Worm (Caenorhabditis elegans) whole organism, dauer: Measurements from ENCODE around the gene T25B6.4.

Source experiments
- unc-62 ChIP-seq: sonication (generic microtip); optimal IDR thresholded peaks from 2 replicates; lab custom pipeline; 2017; ENCODE audit warnings: missing biosample characterization, missing genetic modification reagents, missing genetic modification characterization

Gene T25B6.4

ce11 chrX:9023816-9024215, 8.3 kb downstream of the T25B6.4 start:
- TF ChIP-seq unc-62 (GFP tag; lab: Kevin White, UChicago), result no peak

ce11 chrX:9024270-9024669, 8.8 kb downstream of the T25B6.4 start:
- no peak for TF ChIP-seq unc-62 (GFP tag; lab: Kevin White, UChicago)

ce11 chrX:9025484-9025883, 10.0 kb downstream of the T25B6.4 start:
- no peak for TF ChIP-seq unc-62 (GFP tag; lab: Kevin White, UChicago)

ce11 chrX:9027304-9027703, 11.8 kb downstream of the T25B6.4 start, which contains the start of gene T25B6.3:
Gene T25B6.3 (plus strand): TSS chrX:9027604.
- no peak for TF ChIP-seq unc-62 (GFP tag; lab: Kevin White, UChicago)

ce11 chrX:9028909-9029520, 13.5 kb downstream of the T25B6.4 start, which contains the start of gene snf-12:
Gene snf-12 (plus strand): TSS chrX:9029470.
- no peak for TF ChIP-seq unc-62 (GFP tag; lab: Kevin White, UChicago)

ce11 chrX:9034310-9034709, 18.8 kb downstream of the T25B6.4 start, which contains the start of gene nep-22:
Gene nep-22 (plus strand): TSS chrX:9034554.
- no peak for TF ChIP-seq unc-62 (GFP tag; lab: Kevin White, UChicago)

- TF ChIP-seq unc-62 (GFP tag; lab: Kevin White, UChicago), result no peak
These were observed 19.6 kb downstream of the T25B6.4 start for ce11 chrX:9035142-9035541.

DNA sequence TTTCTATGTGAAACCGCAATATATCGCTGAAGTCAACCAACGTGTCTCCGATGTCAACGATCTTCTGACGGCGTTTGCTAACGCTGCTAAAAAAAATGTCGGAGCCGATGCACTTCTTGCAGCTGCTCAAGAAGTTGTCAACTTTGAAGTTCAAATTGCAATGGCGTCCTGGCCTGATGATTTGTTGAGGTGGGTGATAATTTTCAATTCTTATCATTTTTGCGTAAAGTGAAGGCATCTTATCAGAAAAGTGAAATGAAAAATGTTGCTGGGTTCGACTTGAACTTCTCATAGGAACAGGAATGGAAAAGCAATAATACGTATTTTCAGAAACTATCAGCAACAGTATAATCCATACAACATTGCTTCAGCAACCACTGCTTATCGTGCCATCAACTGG, 20.7 kb downstream of the T25B6.4 start:
- no peak for TF ChIP-seq unc-62 (GFP tag; lab: Kevin White, UChicago)

ce11 chrX:9045913-9046312, 30.4 kb downstream of the T25B6.4 start, which contains the start of gene prdm-14:
Gene prdm-14 (plus strand): TSS chrX:9046213.
- no peak for TF ChIP-seq unc-62 (GFP tag; lab: Kevin White, UChicago)

ce11 chrX:9048657-9049056, 33.1 kb downstream of the T25B6.4 start, which contains the start of gene F47E1.20:
Gene F47E1.20 (plus strand): TSS chrX:9048957.
- TF ChIP-seq unc-62 (GFP tag; lab: Kevin White, UChicago), result no peak

ce11 chrX:9053426-9053825, 37.9 kb downstream of the T25B6.4 start:
- TF ChIP-seq unc-62 (GFP tag; lab: Kevin White, UChicago), result no peak

DNA sequence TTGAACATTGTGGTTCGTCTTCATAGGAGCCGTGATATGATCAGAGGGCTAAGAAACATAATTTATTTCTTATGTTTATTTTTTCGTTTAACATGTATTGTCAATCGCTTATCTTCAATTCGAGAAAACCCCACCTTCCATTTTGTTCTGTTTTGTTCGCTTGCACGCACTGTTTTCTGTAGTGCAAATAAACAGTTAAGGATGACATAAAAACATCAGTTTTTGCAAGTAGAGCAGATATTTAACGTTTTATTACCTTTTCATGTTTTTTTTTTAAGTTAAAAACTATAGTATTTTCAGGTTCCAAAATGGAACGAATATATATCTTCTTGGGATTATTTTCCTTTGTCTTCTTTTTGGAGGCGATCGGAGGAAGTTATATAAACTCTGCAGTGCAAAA, 41.8 kb downstream of the T25B6.4 start, which contains the start of gene F47E1.2:
TSS of gene F47E1.2 (plus strand) at position 301 of the 400 bp plus-strand sequence.
- TF ChIP-seq unc-62 (GFP tag; lab: Kevin White, UChicago), result no peak

ce11 chrX:9062523-9062922, 47.0 kb downstream of the T25B6.4 start, which contains the start of gene F47E1.4:
Gene F47E1.4 (plus strand): TSS chrX:9062823.
- TF ChIP-seq unc-62 (GFP tag; lab: Kevin White, UChicago), result no peak

DNA sequence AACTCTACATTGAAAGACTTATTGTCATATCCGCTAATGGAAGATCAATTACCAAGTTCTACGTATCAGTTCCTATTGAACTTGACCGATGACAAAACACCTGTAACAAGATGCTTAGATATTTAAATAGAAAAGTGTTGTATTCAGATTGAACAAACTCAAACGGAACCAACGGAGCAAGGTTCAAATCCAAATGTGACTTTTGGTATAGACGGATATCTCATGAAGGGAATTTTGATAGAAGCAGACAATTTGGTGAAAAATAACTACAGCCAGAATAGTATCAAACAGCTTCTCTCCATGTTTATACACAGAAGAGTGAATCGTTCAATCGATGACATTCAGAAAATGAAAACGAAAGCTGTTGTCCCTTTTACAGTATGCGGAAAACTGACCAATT, 47.9 kb downstream of the T25B6.4 start:
- TF ChIP-seq unc-62 (GFP tag; lab: Kevin White, UChicago), result no peak
